Worm (Caenorhabditis elegans) whole organism, young adult: ENCODE data around the gene F54E7.9.

Source experiments
- F49E8.2 ChIP-seq: sonication (generic microtip); optimal IDR thresholded peaks from 3 replicates; lab custom pipeline; 2017; ENCODE audit warnings: missing genetic modification characterization, mild to moderate bottlenecking, missing compliant biosample characterization, antibody characterized with exemption, moderate library complexity; ENCODE audit not compliant: insufficient read depth
- Y67H2A.10 ChIP-seq: fragments of 200-800 bp; sonication (Bioruptor generic); conservative IDR thresholded peaks from 2 replicates; pipeline ENCODE4 v1.3.6; 2022; ENCODE audit warnings: missing genetic modification reagents, missing genetic modification characterization, missing compliant biosample characterization
- Y95B8A.8 ChIP-seq: fragments of 200-800 bp; sonication (Bioruptor generic); IDR thresholded peaks from 2 replicates; pipeline ENCODE4 v1.3.6; 2022; ENCODE audit warnings: missing genetic modification reagents, missing genetic modification characterization, missing compliant biosample characterization
- efl-1 ChIP-seq: fragments of 150-350 bp; optimal IDR thresholded peaks from 2 replicates; lab custom pipeline; 2014; ENCODE audit warnings: missing biosample characterization, missing genetic modification reagents, missing genetic modification characterization
- ets-4 ChIP-seq: fragments of 200-800 bp; sonication (Bioruptor generic); optimal IDR thresholded peaks from 2 replicates; lab custom pipeline; 2018; ENCODE audit warnings: mild to moderate bottlenecking, missing genetic modification characterization, missing compliant biosample characterization
- gei-17 ChIP-seq: fragments of 200-800 bp; sonication (Bioruptor generic); optimal IDR thresholded peaks from 2 replicates; lab custom pipeline; 2018; ENCODE audit warnings: mild to moderate bottlenecking, missing genetic modification characterization, missing compliant biosample characterization
- hmg-20 ChIP-seq: fragments of 200-800 bp; sonication (Bioruptor generic); IDR thresholded peaks from 2 replicates; pipeline ENCODE4 v1.3.6; 2022; ENCODE audit warnings: missing genetic modification reagents, missing genetic modification characterization, missing compliant biosample characterization
- let-607 ChIP-seq, 2 experiments: fragments of 200-800 bp in 1 of 2; sonication (Bioruptor generic) in 1 of 2; sonication (generic microtip) in 1 of 2; optimal IDR thresholded peaks; 2 replicates each; lab custom pipeline; 2016 to 2018; ENCODE audit warnings: mild to moderate bottlenecking in 2 of 2, missing compliant biosample characterization in 2 of 2, missing genetic modification characterization in 2 of 2, moderate library complexity in 2 of 2, missing genotype in 1 of 2
- lin-35 ChIP-seq, 3 experiments: fragments of 150-350 bp in 2 of 3; sonication (generic microtip) in 1 of 3; optimal IDR thresholded peaks; 2 replicates each; lab custom pipeline; 2014 to 2018; ENCODE audit warnings: missing biosample characterization in 3 of 3, missing genetic modification characterization in 3 of 3, missing genetic modification reagents in 3 of 3
- nhr-120 ChIP-seq: fragments of 200-800 bp; sonication (Bioruptor generic); IDR thresholded peaks from 2 replicates; pipeline ENCODE4 v1.3.6; 2022; ENCODE audit warnings: missing genetic modification characterization, missing compliant biosample characterization
- unc-62 ChIP-seq: fragments of 150-350 bp; optimal IDR thresholded peaks from 2 replicates; lab custom pipeline; 2014; ENCODE audit warnings: missing biosample characterization, missing genetic modification reagents, missing genetic modification characterization
- ztf-25 ChIP-seq: fragments of 200-800 bp; sonication (Bioruptor generic); IDR thresholded peaks from 2 replicates; pipeline ENCODE4 v1.3.6; 2022; ENCODE audit warnings: missing genetic modification reagents, missing genetic modification characterization, missing compliant biosample characterization

DNA sequence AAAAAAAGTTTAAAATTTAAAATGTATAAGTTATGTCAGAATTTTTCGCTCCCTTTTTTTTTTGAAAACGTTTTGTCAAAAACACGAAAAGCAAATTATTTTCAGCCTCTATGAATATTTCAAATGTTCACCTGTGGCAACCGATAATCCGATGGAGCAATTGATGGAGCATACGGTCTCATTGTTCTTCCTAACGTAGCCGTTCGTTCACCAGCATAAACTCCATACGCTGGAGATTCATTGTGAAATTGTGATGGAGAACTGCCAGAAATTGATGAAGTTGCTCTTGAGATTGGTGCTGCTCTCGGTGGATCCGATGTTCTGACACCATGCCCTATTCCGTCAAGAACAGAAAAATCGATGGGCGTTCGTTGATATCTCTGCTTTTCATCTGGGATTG, 14.1 kb upstream of the F54E7.9 start:
- no peak for TF ChIP-seq efl-1 (GFP tag; lab: Kevin White, UChicago)
- TF ChIP-seq Y67H2A.10 (GFP tag; lab: Robert Waterston, UW), result no peak
- no peak for TF ChIP-seq gei-17 (GFP tag; lab: Kevin White, UChicago)
- no peak for TF ChIP-seq lin-35 (GFP tag; optimal IDR thresholded peaks at IDR 0.05; lab: Kevin White, UChicago)
- no peak for TF ChIP-seq hmg-20
- no peak for TF ChIP-seq ets-4
- TF ChIP-seq ztf-25 (GFP tag; lab: Robert Waterston, UW), result no peak
- TF ChIP-seq nhr-120 (GFP tag; lab: Robert Waterston, UW), result no peak
- no peak for TF ChIP-seq F49E8.2
- TF ChIP-seq Y95B8A.8 (GFP tag; lab: Robert Waterston, UW), result no peak
- no peak for TF ChIP-seq unc-62
- no peak for TF ChIP-seq let-607 (tag; optimal IDR thresholded peaks at IDR 0.05; lab: Kevin White, UChicago)
